Fruit fly (Drosophila melanogaster) whole organism, embryonic: ENCODE results near the gene Patr-1.

ENCODE experiments used
- Atf6 ChIP-seq: fragments of 200-800 bp; sonication (Bioruptor generic); IDR thresholded peaks from 2 replicates; pipeline ENCODE4 v1.3.6; 2022; ENCODE audit warnings: missing biosample characterization, missing genetic modification characterization
- Bdp1 ChIP-seq: fragments of 200-800 bp; sonication (Bioruptor generic); optimal IDR thresholded peaks from 3 replicates; lab custom pipeline; 2016; ENCODE audit warnings: missing biosample characterization, missing genetic modification characterization
- CG10431 ChIP-seq: fragments of 200-800 bp; sonication (Bioruptor generic); optimal IDR thresholded peaks from 3 replicates; lab custom pipeline; 2018; ENCODE audit warnings: missing biosample characterization, mild to moderate bottlenecking, missing genetic modification characterization
- CG10565 ChIP-seq: fragments of 200-800 bp; sonication (Bioruptor generic); optimal IDR thresholded peaks from 3 replicates; lab custom pipeline; 2016; ENCODE audit warnings: missing biosample characterization, mild to moderate bottlenecking, missing genetic modification characterization
- CG10654 ChIP-seq: fragments of 200-800 bp; sonication (Bioruptor generic); optimal IDR thresholded peaks from 2 replicates; lab custom pipeline; 2016; ENCODE audit warnings: missing biosample characterization, missing genetic modification characterization
- CG12236 ChIP-seq: fragments of 200-800 bp; sonication (Bioruptor generic); optimal IDR thresholded peaks from 2 replicates; lab custom pipeline; 2016; ENCODE audit warnings: missing biosample characterization, missing genetic modification characterization
- CG14441 ChIP-seq: fragments of 200-800 bp; sonication (Bioruptor generic); IDR thresholded peaks from 2 replicates; pipeline ENCODE4 v1.3.6; 2022; ENCODE audit warnings: missing biosample characterization, missing genetic modification characterization
- CG15514 ChIP-seq: fragments of 200-800 bp; sonication (Bioruptor generic); optimal IDR thresholded peaks from 3 replicates; lab custom pipeline; 2017; ENCODE audit warnings: missing biosample characterization, missing genetic modification characterization, mild to moderate bottlenecking, moderate library complexity, missing genetic modification reagents
- CG17359 ChIP-seq: fragments of 200-800 bp; sonication (Bioruptor generic); optimal IDR thresholded peaks from 3 replicates; lab custom pipeline; 2018; ENCODE audit warnings: missing biosample characterization, mild to moderate bottlenecking, missing genetic modification characterization, moderate library complexity
- CG17829 ChIP-seq: fragments of 200-800 bp; optimal IDR thresholded peaks from 2 replicates; lab custom pipeline; 2019; ENCODE audit warnings: missing biosample characterization, mild to moderate bottlenecking, missing genetic modification characterization, moderate library complexity
- CG1832 ChIP-seq: fragments of 200-800 bp; sonication (Bioruptor generic); optimal IDR thresholded peaks from 2 replicates; lab custom pipeline; 2017; ENCODE audit warnings: missing biosample characterization, mild to moderate bottlenecking, missing genetic modification characterization, inconsistent platforms
- CG18619 ChIP-seq: fragments of 200-800 bp; sonication (Bioruptor generic); optimal IDR thresholded peaks from 3 replicates; lab custom pipeline; 2017; ENCODE audit warnings: missing biosample characterization, mild to moderate bottlenecking, missing genetic modification characterization
- CG2129 ChIP-seq: fragments of 200-800 bp; sonication (Bioruptor generic); IDR thresholded peaks from 2 replicates; pipeline ENCODE4 v1.3.6; 2022; ENCODE audit warnings: missing biosample characterization, missing genetic modification characterization; ENCODE audit not compliant: partially characterized antibody
- CG31441 ChIP-seq: fragments of 200-800 bp; sonication (Bioruptor generic); IDR thresholded peaks from 2 replicates; pipeline ENCODE4 v1.3.6; 2022; ENCODE audit warnings: missing biosample characterization, missing genetic modification characterization
- CG32532 ChIP-seq: fragments of 200-800 bp; sonication (Bioruptor generic); IDR thresholded peaks from 2 replicates; pipeline ENCODE4 v1.3.6; 2022; ENCODE audit warnings: missing biosample characterization, missing genetic modification characterization
- CG3726 ChIP-seq: fragments of 200-800 bp; sonication (Bioruptor generic); IDR thresholded peaks from 3 replicates; pipeline ENCODE4, ENCODE4 v1.3.6; 2022; ENCODE audit warnings: missing biosample characterization, missing genetic modification characterization
- CG4282 ChIP-seq: fragments of 200-800 bp; sonication (Bioruptor generic); optimal IDR thresholded peaks from 2 replicates; lab custom pipeline; 2016; ENCODE audit warnings: missing biosample characterization, missing genetic modification characterization
- CG6765 ChIP-seq: fragments of 200-800 bp; sonication (Bioruptor generic); optimal IDR thresholded peaks from 3 replicates; lab custom pipeline; 2017; ENCODE audit warnings: missing biosample characterization, mild to moderate bottlenecking, missing genetic modification characterization
- CG6854 ChIP-seq: fragments of 200-800 bp; sonication (Bioruptor generic); optimal IDR thresholded peaks from 3 replicates; lab custom pipeline; 2017; ENCODE audit warnings: missing biosample characterization, mild to moderate bottlenecking, missing genetic modification characterization
- CG7357 ChIP-seq: fragments of 200-800 bp; sonication (Bioruptor generic); IDR thresholded peaks from 3 replicates; pipeline ENCODE4 v1.3.6; 2022; ENCODE audit warnings: missing biosample characterization, missing genetic modification characterization
- CG7372 ChIP-seq: fragments of 200-800 bp; sonication (Bioruptor generic); IDR thresholded peaks from 2 replicates; pipeline ENCODE4 v1.3.6; 2022; ENCODE audit warnings: missing biosample characterization, missing genetic modification characterization
- CG7928 ChIP-seq: fragments of 200-800 bp; sonication (Bioruptor generic); optimal IDR thresholded peaks from 2 replicates; lab custom pipeline; 2017; ENCODE audit warnings: missing biosample characterization, mild to moderate bottlenecking, missing genetic modification characterization
- CG9932 ChIP-seq: fragments of 200-800 bp; sonication (Bioruptor generic); IDR thresholded peaks from 2 replicates; pipeline ENCODE4 v1.3.6; 2022; ENCODE audit warnings: missing biosample characterization, missing genetic modification characterization
- Dad ChIP-seq: fragments of 200-800 bp; sonication (Bioruptor generic); optimal IDR thresholded peaks from 3 replicates; lab custom pipeline; 2016; ENCODE audit warnings: missing biosample characterization, missing genetic modification characterization
- Dip3 ChIP-seq: fragments of 200-800 bp; sonication (Bioruptor generic); optimal IDR thresholded peaks from 3 replicates; lab custom pipeline; 2016; ENCODE audit warnings: missing biosample characterization, missing genetic modification characterization
- Eip74EF ChIP-seq, 2 experiments: fragments of 200-800 bp in 1 of 2; fragments of >200 bp in 1 of 2; sonication (Bioruptor generic) in 1 of 2; optimal IDR thresholded peaks; 2 replicates each; lab custom pipeline; 2017 to 2019; ENCODE audit warnings: missing biosample characterization in 2 of 2, missing genetic modification characterization in 2 of 2, mild to moderate bottlenecking in 1 of 2, moderate library complexity in 1 of 2
- GATAe ChIP-seq: fragments of 200-800 bp; sonication (Bioruptor generic); conservative IDR thresholded peaks from 2 replicates; pipeline ENCODE4 v1.3.6; 2022; ENCODE audit warnings: missing biosample characterization, missing genetic modification characterization
- Hr78 ChIP-seq, 2 experiments: fragments of 200-800 bp in 1 of 2; fragments of >200 bp in 1 of 2; sonication (Bioruptor generic) in 1 of 2; optimal IDR thresholded peaks; 2 replicates each; lab custom pipeline; 2017 to 2019; ENCODE audit warnings: missing biosample characterization in 2 of 2, missing genetic modification characterization in 2 of 2, mild to moderate bottlenecking in 1 of 2, moderate library complexity in 1 of 2
- Hsf ChIP-seq: fragments of 200-800 bp; sonication (Bioruptor generic); optimal IDR thresholded peaks from 3 replicates; lab custom pipeline; 2016; ENCODE audit warnings: missing biosample characterization, missing genetic modification characterization
- Lim3 ChIP-seq: fragments of 200-800 bp; sonication (Bioruptor generic); IDR thresholded peaks from 2 replicates; pipeline ENCODE4 v1.3.6; 2022; ENCODE audit warnings: missing biosample characterization, missing genetic modification characterization
- Lpt ChIP-seq: fragments of >200 bp; optimal IDR thresholded peaks from 2 replicates; lab custom pipeline; 2018; ENCODE audit warnings: missing biosample characterization, missing genetic modification characterization
- MBD-R2 ChIP-seq: fragments of 200-800 bp; sonication (Bioruptor generic); IDR thresholded peaks from 2 replicates; pipeline ENCODE4 v1.3.6; 2022; ENCODE audit warnings: missing biosample characterization, missing genetic modification characterization
- NK7.1 ChIP-seq: fragments of 200-800 bp; sonication (Bioruptor generic); optimal IDR thresholded peaks from 3 replicates; lab custom pipeline; 2016; ENCODE audit warnings: missing biosample characterization, missing genetic modification characterization
- TFAM ChIP-seq: fragments of 200-800 bp; sonication (Bioruptor generic); optimal IDR thresholded peaks from 2 replicates; lab custom pipeline; 2017; ENCODE audit warnings: missing biosample characterization, missing genetic modification characterization, inconsistent platforms
- Tbp ChIP-seq: fragments of >200 bp; optimal IDR thresholded peaks from 2 replicates; lab custom pipeline; 2018; ENCODE audit warnings: missing biosample characterization, missing genetic modification characterization
- btn ChIP-seq: fragments of 200-800 bp; sonication (Bioruptor generic); optimal IDR thresholded peaks from 2 replicates; lab custom pipeline; 2016; ENCODE audit warnings: missing biosample characterization, missing genetic modification characterization
- crc ChIP-seq: fragments of 200-800 bp; sonication (Bioruptor generic); optimal IDR thresholded peaks from 2 replicates; lab custom pipeline; 2016; ENCODE audit warnings: missing biosample characterization, missing genetic modification characterization
- crp ChIP-seq, 2 experiments: fragments of 200-800 bp; sonication (Bioruptor generic); optimal IDR thresholded peaks; 2 replicates in 1 of 2; 3 replicates in 1 of 2; lab custom pipeline; 2017; ENCODE audit warnings: missing biosample characterization in 2 of 2, missing genetic modification characterization in 2 of 2, mild to moderate bottlenecking in 1 of 2, moderate library complexity in 1 of 2
- dmrt11E ChIP-seq: fragments of 200-800 bp; sonication (Bioruptor generic); optimal IDR thresholded peaks from 3 replicates; lab custom pipeline; 2018; ENCODE audit warnings: missing biosample characterization, mild to moderate bottlenecking, missing genetic modification characterization, moderate library complexity
- dpn ChIP-seq, 2 experiments: fragments of 200-800 bp; sonication (Bioruptor generic); optimal IDR thresholded peaks; 3 replicates each; lab custom pipeline; 2016; ENCODE audit warnings: missing biosample characterization in 2 of 2, missing genetic modification characterization in 2 of 2
- fru ChIP-seq: fragments of >200 bp; optimal IDR thresholded peaks from 2 replicates; lab custom pipeline; 2017
- gem ChIP-seq: fragments of 200-800 bp; sonication (Bioruptor generic); optimal IDR thresholded peaks from 2 replicates; lab custom pipeline; 2019; ENCODE audit warnings: missing biosample characterization, mild to moderate bottlenecking, missing genetic modification characterization, moderate library complexity
- gfzf ChIP-seq: fragments of 200-800 bp; sonication (Bioruptor generic); optimal IDR thresholded peaks from 2 replicates; lab custom pipeline; 2016; ENCODE audit warnings: missing biosample characterization, mild to moderate bottlenecking, missing genetic modification characterization, moderate library complexity
- nerfin-2 ChIP-seq: fragments of 200-800 bp; sonication (Bioruptor generic); IDR thresholded peaks from 2 replicates; pipeline ENCODE4 v1.3.6; 2022; ENCODE audit warnings: missing biosample characterization, missing genetic modification characterization; ENCODE audit not compliant: partially characterized antibody
- pita ChIP-seq: fragments of 200-800 bp; sonication (Bioruptor generic); optimal IDR thresholded peaks from 2 replicates; lab custom pipeline; 2017; ENCODE audit warnings: missing biosample characterization, mild to moderate bottlenecking, missing genetic modification characterization
- pros ChIP-seq: fragments of 200-800 bp; sonication (Bioruptor generic); optimal IDR thresholded peaks from 3 replicates; lab custom pipeline; 2019; ENCODE audit warnings: missing biosample characterization, mild to moderate bottlenecking, missing genetic modification characterization, moderate library complexity
- slp2 ChIP-seq: fragments of 200-800 bp; sonication (Bioruptor generic); optimal IDR thresholded peaks from 2 replicates; lab custom pipeline; 2016; ENCODE audit warnings: missing biosample characterization, missing genetic modification characterization
- sr ChIP-seq: fragments of 200-800 bp; sonication (Bioruptor generic); IDR thresholded peaks from 3 replicates; pipeline ENCODE4 v1.3.6; 2022; ENCODE audit warnings: missing biosample characterization, missing genetic modification characterization
- trem ChIP-seq: fragments of 200-800 bp; optimal IDR thresholded peaks from 3 replicates; lab custom pipeline; 2019; ENCODE audit warnings: missing biosample characterization, mild to moderate bottlenecking, missing genetic modification characterization, moderate library complexity
- wdn ChIP-seq: fragments of 200-800 bp; sonication (Bioruptor generic); IDR thresholded peaks from 2 replicates; pipeline ENCODE4 v1.3.6; 2022; ENCODE audit warnings: missing biosample characterization, missing genetic modification characterization
- zfh1 ChIP-seq: fragments of 200-800 bp; sonication (Bioruptor generic); IDR thresholded peaks from 3 replicates; pipeline ENCODE4 v1.3.6; 2022; ENCODE audit warnings: missing biosample characterization, missing genetic modification characterization
- zfh2 ChIP-seq: fragments of 200-800 bp; sonication (Bioruptor generic); optimal IDR thresholded peaks from 2 replicates; lab custom pipeline; 2016; ENCODE audit warnings: missing biosample characterization, missing genetic modification characterization

Gene Patr-1

DNA sequence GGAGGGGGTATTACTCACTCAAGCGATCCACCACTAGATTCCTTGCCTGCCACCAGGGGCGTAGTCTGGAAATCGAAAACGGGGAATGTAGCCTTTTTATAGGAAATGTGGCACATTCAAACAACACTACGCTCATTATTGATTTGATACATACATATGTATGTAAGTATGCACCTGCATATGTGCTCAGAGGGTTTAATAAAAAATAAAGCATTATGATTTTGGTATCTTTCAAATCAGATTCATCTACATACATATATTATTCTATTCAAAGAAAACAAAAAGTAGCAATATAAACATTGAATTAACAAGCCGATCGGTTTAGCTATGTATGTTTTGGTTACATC is 13.5 kb downstream of the Patr-1 start (continued):
- TF ChIP-seq CG7928 (GFP tag; lab: Kevin White, UChicago) (no peak), slp2 (GFP tag; lab: Kevin White, UChicago) (peak; percentile 21), CG3726 (GFP tag; lab: Robert Waterston, UW) (no peak), crp (GFP tag; optimal IDR thresholded peaks at IDR 0.05; lab: Kevin White, UChicago) (no peak), Tbp (no peak), CG32532 (GFP tag; lab: Robert Waterston, UW) (no peak), btn (no peak), CG6854 (GFP tag; lab: Kevin White, UChicago) (no peak), CG14441 (GFP tag; lab: Robert Waterston, UW) (no peak; the same call in 1 of the 2 replicates), sr (GFP tag; lab: Robert Waterston, UW) (no peak), CG10654 (no peak), nerfin-2 (no peak), Atf6 (GFP tag; lab: Robert Waterston, UW) (no peak), CG17359 (tag; lab: Kevin White, UChicago) (peak; percentile 62), CG17829 (tag; lab: Kevin White, UChicago) (peak; percentile 27), dpn (GFP tag; optimal IDR thresholded peaks at IDR 0.05; lab: Kevin White, UChicago) (no peak), Dip3 (peak; percentile 1), NK7.1 (GFP tag; lab: Kevin White, UChicago) (no peak), crc (GFP tag; lab: Kevin White, UChicago) (no peak), gfzf (GFP tag; lab: Kevin White, UChicago) (no peak), CG18619 (no peak), CG4282 (GFP tag; lab: Kevin White, UChicago) (no peak), Bdp1 (GFP tag; lab: Kevin White, UChicago) (no peak), gem (tag; lab: Kevin White, UChicago) (peak; percentile 61), Lim3 (GFP tag; lab: Robert Waterston, UW) (no peak), MBD-R2 (GFP tag; lab: Robert Waterston, UW) (no peak), dmrt11E (tag; lab: Kevin White, UChicago) (peak; percentile 10), CG15514 (GFP tag; lab: Kevin White, UChicago) (no peak), CG31441 (peak; percentile 43; the same call in 1 of the 2 replicates), CG9932 (GFP tag; lab: Robert Waterston, UW) (no peak), CG2129 (GFP tag; lab: Robert Waterston, UW) (no peak), fru (lab: Kevin White, UChicago) (no peak), GATAe (no peak), zfh1 (GFP tag; lab: Robert Waterston, UW) (no peak), wdn (GFP tag; lab: Robert Waterston, UW) (no peak), pita (no peak), pros (GFP tag; lab: Kevin White, UChicago) (no peak), Hsf (GFP tag; lab: Kevin White, UChicago) (peak; percentile 3), zfh2 (GFP tag; lab: Kevin White, UChicago) (no peak), CG10565 (no peak), CG6765 (GFP tag; lab: Kevin White, UChicago) (no peak), Hr78 (GFP tag; optimal IDR thresholded peaks at IDR 0.05; lab: Kevin White, UChicago) (no peak), TFAM (GFP tag; lab: Kevin White, UChicago) (no peak), CG1832 (GFP tag; lab: Kevin White, UChicago) (no peak), trem (tag; lab: Kevin White, UChicago) (peak; percentile 27), CG7372 (no peak), CG12236 (GFP tag; lab: Kevin White, UChicago) (no peak), Lpt (GFP tag; lab: Kevin White, UChicago) (no peak), CG7357 (GFP tag; lab: Robert Waterston, UW) (0 out of 3 replicates have a peak, but pooled peaks have one; percentile 27), CG10431 (no peak), Eip74EF (GFP tag; optimal IDR thresholded peaks at IDR 0.05; lab: Kevin White, UChicago) (no peak), Dad (GFP tag; lab: Kevin White, UChicago) (peak; percentile 61)
